Worm (Caenorhabditis elegans) whole organism, young adult: ENCODE results near the gene lelo-2.

Experiments used
- C06A6.2 ChIP-seq: fragments of 200-800 bp; sonication (Bioruptor generic); conservative IDR thresholded peaks from 2 replicates; pipeline ENCODE4 v1.3.6; 2022; ENCODE audit warnings: missing genetic modification characterization, missing compliant biosample characterization
- D2030.7 ChIP-seq: fragments of 200-800 bp; sonication (Bioruptor generic); IDR thresholded peaks from 2 replicates; pipeline ENCODE4 v1.3.6; 2022; ENCODE audit warnings: missing genetic modification reagents, missing genetic modification characterization, missing compliant biosample characterization
- F33H1.4 ChIP-seq: fragments of 200-800 bp; sonication (Bioruptor generic); IDR thresholded peaks from 2 replicates; pipeline ENCODE4 v1.3.6; 2022; ENCODE audit warnings: missing genetic modification reagents, missing genetic modification characterization, missing compliant biosample characterization
- F49E8.2 ChIP-seq: sonication (generic microtip); optimal IDR thresholded peaks from 3 replicates; lab custom pipeline; 2017; ENCODE audit warnings: missing genetic modification characterization, mild to moderate bottlenecking, missing compliant biosample characterization, antibody characterized with exemption, moderate library complexity; ENCODE audit not compliant: insufficient read depth
- akir-1 ChIP-seq: fragments of 200-800 bp; sonication (Bioruptor generic); optimal IDR thresholded peaks from 2 replicates; lab custom pipeline; 2018; ENCODE audit warnings: mild to moderate bottlenecking, missing genetic modification characterization, moderate library complexity, missing compliant biosample characterization
- atf-7 ChIP-seq: sonication (generic microtip); optimal IDR thresholded peaks from 2 replicates; lab custom pipeline; 2017; ENCODE audit warnings: mild to moderate bottlenecking, missing genetic modification characterization, missing compliant biosample characterization
- attf-3 ChIP-seq: fragments of 200-800 bp; sonication (Bioruptor generic); conservative IDR thresholded peaks from 2 replicates; pipeline ENCODE4 v1.3.6; 2022; ENCODE audit warnings: missing genetic modification reagents, missing genetic modification characterization, missing compliant biosample characterization
- ccch-3 ChIP-seq: fragments of 200-800 bp; sonication (Bioruptor generic); optimal IDR thresholded peaks from 2 replicates; lab custom pipeline; 2018; ENCODE audit warnings: mild to moderate bottlenecking, missing genetic modification characterization, missing compliant biosample characterization
- cebp-1 ChIP-seq, 2 experiments: fragments of 200-800 bp in 1 of 2; sonication (Bioruptor generic) in 1 of 2; sonication (generic microtip) in 1 of 2; IDR thresholded peaks in 1 of 2; optimal IDR thresholded peaks in 1 of 2; 2 replicates each; pipeline versions ENCODE4 v1.3.6 to Lab custom; 2017 to 2022; ENCODE audit warnings: missing compliant biosample characterization in 2 of 2, missing genetic modification characterization in 2 of 2, mild to moderate bottlenecking in 1 of 2, missing genetic modification reagents in 1 of 2, moderate library complexity in 1 of 2
- ceh-100 ChIP-seq: fragments of 200-800 bp; sonication (Bioruptor generic); IDR thresholded peaks from 2 replicates; pipeline ENCODE4 v1.3.6; 2022; ENCODE audit warnings: missing genetic modification reagents, missing genetic modification characterization, missing compliant biosample characterization
- ceh-27 ChIP-seq: fragments of 200-800 bp; sonication (Bioruptor generic); optimal IDR thresholded peaks from 2 replicates; lab custom pipeline; 2018; ENCODE audit warnings: mild to moderate bottlenecking, missing genetic modification characterization, moderate library complexity, missing compliant biosample characterization
- ceh-58 ChIP-seq: fragments of 200-800 bp; sonication (Bioruptor generic); IDR thresholded peaks from 2 replicates; pipeline ENCODE4 v1.3.6; 2022; ENCODE audit warnings: missing genetic modification characterization, missing compliant biosample characterization
- ceh-91 ChIP-seq: fragments of 200-800 bp; sonication (Bioruptor generic); IDR thresholded peaks from 2 replicates; pipeline ENCODE4 v1.3.6; 2022; ENCODE audit warnings: missing genetic modification reagents, missing genetic modification characterization, missing compliant biosample characterization
- efl-1 ChIP-seq: fragments of 150-350 bp; optimal IDR thresholded peaks from 2 replicates; lab custom pipeline; 2014; ENCODE audit warnings: missing biosample characterization, missing genetic modification reagents, missing genetic modification characterization
- egrh-3 ChIP-seq: fragments of 200-800 bp; sonication (Bioruptor generic); IDR thresholded peaks from 2 replicates; pipeline ENCODE4 v1.3.6; 2022; ENCODE audit warnings: missing genetic modification reagents, missing genetic modification characterization, missing compliant biosample characterization
- ets-4 ChIP-seq: fragments of 200-800 bp; sonication (Bioruptor generic); optimal IDR thresholded peaks from 2 replicates; lab custom pipeline; 2018; ENCODE audit warnings: mild to moderate bottlenecking, missing genetic modification characterization, missing compliant biosample characterization
- fkh-3 ChIP-seq: sonication (generic microtip); optimal IDR thresholded peaks from 2 replicates; lab custom pipeline; 2016; ENCODE audit warnings: mild to moderate bottlenecking, missing genetic modification characterization, missing compliant biosample characterization
- hlh-26 ChIP-seq: fragments of 200-800 bp; sonication (Bioruptor generic); conservative IDR thresholded peaks from 2 replicates; pipeline ENCODE4 v1.3.6; 2022; ENCODE audit warnings: missing genetic modification reagents, missing genetic modification characterization, missing compliant biosample characterization
- hmg-1.2 ChIP-seq: fragments of 200-800 bp; sonication (Bioruptor generic); IDR thresholded peaks from 2 replicates; pipeline ENCODE4 v1.3.6; 2022; ENCODE audit warnings: missing genetic modification reagents, missing genetic modification characterization, missing compliant biosample characterization
- hmg-20 ChIP-seq: fragments of 200-800 bp; sonication (Bioruptor generic); IDR thresholded peaks from 2 replicates; pipeline ENCODE4 v1.3.6; 2022; ENCODE audit warnings: missing genetic modification reagents, missing genetic modification characterization, missing compliant biosample characterization
- let-607 ChIP-seq, 2 experiments: fragments of 200-800 bp in 1 of 2; sonication (Bioruptor generic) in 1 of 2; sonication (generic microtip) in 1 of 2; optimal IDR thresholded peaks; 2 replicates each; lab custom pipeline; 2016 to 2018; ENCODE audit warnings: mild to moderate bottlenecking in 2 of 2, missing compliant biosample characterization in 2 of 2, missing genetic modification characterization in 2 of 2, moderate library complexity in 2 of 2, missing genotype in 1 of 2
- lin-26 ChIP-seq: fragments of 200-800 bp; sonication (Bioruptor generic); IDR thresholded peaks from 2 replicates; pipeline ENCODE4 v1.3.6; 2022; ENCODE audit warnings: missing genetic modification reagents, missing genetic modification characterization, missing compliant biosample characterization
- lin-54 ChIP-seq: fragments of 200-800 bp; sonication (Bioruptor generic); optimal IDR thresholded peaks from 2 replicates; lab custom pipeline; 2018; ENCODE audit warnings: mild to moderate bottlenecking, missing genetic modification characterization, missing compliant biosample characterization
- lsl-1 ChIP-seq: fragments of 200-800 bp; sonication (Bioruptor generic); optimal IDR thresholded peaks from 2 replicates; lab custom pipeline; 2018; ENCODE audit warnings: mild to moderate bottlenecking, missing genetic modification characterization, moderate library complexity, missing compliant biosample characterization
- madf-10 ChIP-seq: sonication (generic microtip); optimal IDR thresholded peaks from 2 replicates; lab custom pipeline; 2016; ENCODE audit warnings: mild to moderate bottlenecking, missing genetic modification characterization, missing compliant biosample characterization
- madf-6 ChIP-seq: fragments of 200-800 bp; sonication (Bioruptor generic); IDR thresholded peaks from 2 replicates; pipeline ENCODE4 v1.3.6; 2022; ENCODE audit warnings: missing genetic modification reagents, missing genetic modification characterization, missing compliant biosample characterization
- madf-8 ChIP-seq: fragments of 200-800 bp; sonication (Bioruptor generic); conservative IDR thresholded peaks from 2 replicates; pipeline ENCODE4 v1.3.6; 2022; ENCODE audit warnings: missing genetic modification reagents, missing genetic modification characterization, missing compliant biosample characterization
- mcd-1 ChIP-seq: fragments of 200-800 bp; sonication (Bioruptor generic); IDR thresholded peaks from 2 replicates; pipeline ENCODE4 v1.3.6; 2022; ENCODE audit warnings: missing genetic modification reagents, missing genetic modification characterization, missing compliant biosample characterization
- nfya-1 ChIP-seq: sonication (generic microtip); optimal IDR thresholded peaks from 2 replicates; lab custom pipeline; 2017; ENCODE audit warnings: antibody characterized with exemption, missing compliant biosample characterization, missing genetic modification characterization, borderline replicate concordance; ENCODE audit not compliant: insufficient read depth
- nfyb-1 ChIP-seq: fragments of 200-800 bp; sonication (Bioruptor generic); IDR thresholded peaks from 2 replicates; pipeline ENCODE4 v1.3.6; 2022; ENCODE audit warnings: missing genetic modification reagents, missing genetic modification characterization, missing compliant biosample characterization
- pha-4 ChIP-seq: fragments of 150-350 bp; sonication (generic microtip); optimal IDR thresholded peaks from 2 replicates; lab custom pipeline; 2014; ENCODE audit warnings: missing biosample characterization, missing genetic modification reagents, missing genetic modification characterization
- rcor-1 ChIP-seq: fragments of 200-800 bp; sonication (Bioruptor generic); IDR thresholded peaks from 2 replicates; pipeline ENCODE4 v1.3.6; 2022; ENCODE audit warnings: missing genetic modification reagents, missing genetic modification characterization, missing compliant biosample characterization
- repo-1 ChIP-seq: sonication (generic microtip); optimal IDR thresholded peaks from 2 replicates; lab custom pipeline; 2017; ENCODE audit warnings: mild to moderate bottlenecking, missing genetic modification characterization, missing compliant biosample characterization
- snpc-1.3 ChIP-seq: sonication (generic microtip); optimal IDR thresholded peaks from 2 replicates; lab custom pipeline; 2017; ENCODE audit warnings: missing genetic modification characterization, mild to moderate bottlenecking, missing compliant biosample characterization, antibody characterized with exemption, moderate library complexity, missing genotype, missing genetic modification reagents; ENCODE audit not compliant: insufficient read depth
- tlf-1 ChIP-seq: fragments of 200-800 bp; sonication (Bioruptor generic); optimal IDR thresholded peaks from 2 replicates; lab custom pipeline; 2018; ENCODE audit warnings: mild to moderate bottlenecking, missing genetic modification characterization, missing compliant biosample characterization
- unc-62 ChIP-seq: fragments of 150-350 bp; optimal IDR thresholded peaks from 2 replicates; lab custom pipeline; 2014; ENCODE audit warnings: missing biosample characterization, missing genetic modification reagents, missing genetic modification characterization
- ztf-28 ChIP-seq: fragments of 200-800 bp; sonication (Bioruptor generic); IDR thresholded peaks from 2 replicates; pipeline ENCODE4 v1.3.6; 2022; ENCODE audit warnings: missing genetic modification reagents, missing genetic modification characterization, missing compliant biosample characterization

lelo-2 gene

ce11 chrIII:1439609-1440008 lies 12.6 kb upstream of the lelo-2 start (continued):
- TF ChIP-seq let-607 (tag; optimal IDR thresholded peaks at IDR 0.05; lab: Kevin White, UChicago) (no peak), nfyb-1 (GFP tag; lab: Robert Waterston, UW) (no peak), F33H1.4 (no peak), tlf-1 (no peak), lin-26 (GFP tag; lab: Robert Waterston, UW) (no peak), ceh-27 (GFP tag; lab: Kevin White, UChicago) (no peak), mcd-1 (GFP tag; lab: Robert Waterston, UW) (0 out of 2 replicates have a peak, but pooled peaks have one; percentile 15), rcor-1 (GFP tag; lab: Robert Waterston, UW) (no peak)

DNA sequence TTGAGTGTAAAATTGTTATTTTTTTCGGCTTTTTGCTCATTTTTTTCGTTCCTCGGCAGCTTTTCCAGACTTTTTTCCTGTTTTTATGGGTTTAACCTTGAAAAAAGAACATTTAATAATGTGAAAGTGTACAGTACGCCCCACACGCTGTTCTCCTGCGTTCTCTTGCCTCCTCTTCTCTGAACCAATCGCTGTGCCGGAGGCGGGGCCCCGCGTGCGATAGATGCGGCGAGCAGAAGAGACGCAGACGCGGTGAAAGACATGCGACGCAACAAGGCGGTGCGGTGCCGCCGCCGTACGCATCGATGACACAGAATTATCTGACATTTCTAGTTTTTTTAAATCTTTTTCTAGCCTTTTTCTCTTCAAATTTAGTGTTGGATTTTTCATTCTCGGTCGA lies 9.7 kb upstream of the lelo-2 start:
- peak; percentile 93 for TF ChIP-seq hmg-1.2 (GFP tag; lab: Robert Waterston, UW)
- TF ChIP-seq attf-3 (GFP tag; lab: Robert Waterston, UW): no peak
- TF ChIP-seq nfyb-1 (GFP tag; lab: Robert Waterston, UW): peak; percentile 88
- peak; percentile 61; the same call in 1 of the 2 replicates for TF ChIP-seq egrh-3
- TF ChIP-seq mcd-1 (GFP tag; lab: Robert Waterston, UW): peak; percentile 42; the same call in 1 of the 2 replicates

- no peak for TF ChIP-seq pha-4 (tag; lab: Kevin White, UChicago)
- TF ChIP-seq hmg-1.2 (GFP tag; lab: Robert Waterston, UW): peak; percentile 94
These were observed 3.0 kb upstream of the lelo-2 start for ce11 chrIII:1429920-1430437.

ce11 chrIII:1429275-1429674 lies 2.2 kb upstream of the lelo-2 start:
- peak; percentile 9 for TF ChIP-seq lsl-1 (GFP tag; lab: Kevin White, UChicago)
- no peak for TF ChIP-seq C06A6.2 (GFP tag; lab: Robert Waterston, UW)
- no peak for TF ChIP-seq snpc-1.3
- TF ChIP-seq repo-1: no peak
- TF ChIP-seq ceh-58 (GFP tag; lab: Robert Waterston, UW): no peak
- TF ChIP-seq efl-1 (GFP tag; lab: Kevin White, UChicago): peak; percentile 45
- TF ChIP-seq madf-8 (GFP tag; lab: Robert Waterston, UW): no peak
- peak; percentile 82 for TF ChIP-seq lin-54
- TF ChIP-seq mcd-1 (GFP tag; lab: Robert Waterston, UW): peak; percentile 81

- TF ChIP-seq atf-7 (tag; lab: Kevin White, UChicago) (no peak), lin-54 (peak; percentile 72), lin-26 (GFP tag; lab: Robert Waterston, UW) (no peak), efl-1 (GFP tag; lab: Kevin White, UChicago) (peak; percentile 14), F49E8.2 (tag; lab: Kevin White, UChicago) (no peak), hmg-20 (GFP tag; lab: Robert Waterston, UW) (no peak), mcd-1 (GFP tag; lab: Robert Waterston, UW) (peak; percentile 61), D2030.7 (0 out of 2 replicates have a peak, but pooled peaks have one; percentile 19)
These were observed 1.4 kb upstream of the lelo-2 start for ce11 chrIII:1428448-1428847.

- TF ChIP-seq unc-62 (GFP tag; lab: Kevin White, UChicago) (no peak), ccch-3 (no peak), ceh-100 (GFP tag; lab: Robert Waterston, UW) (peak; percentile 52; the same call in 1 of the 2 replicates), nfya-1 (tag; lab: Kevin White, UChicago) (no peak), C06A6.2 (GFP tag; lab: Robert Waterston, UW) (no peak), ztf-28 (GFP tag; lab: Robert Waterston, UW) (0 out of 2 replicates have a peak, but pooled peaks have one; percentile 57), hlh-26 (GFP tag; lab: Robert Waterston, UW) (no peak), madf-10 (tag; lab: Kevin White, UChicago) (peak; percentile 54), ets-4 (no peak), fkh-3 (tag; lab: Kevin White, UChicago) (no peak), ceh-91 (GFP tag; lab: Robert Waterston, UW) (0 out of 2 replicates have a peak, but pooled peaks have one; percentile 10), lin-54 (peak; percentile 78), cebp-1 (GFP tag; IDR thresholded peaks at IDR 0.05; lab: Robert Waterston, UW) (peak; percentile 39; the same call in 1 of the 2 replicates), cebp-1 (tag; optimal IDR thresholded peaks at IDR 0.05; lab: Kevin White, UChicago) (peak; percentile 74), madf-6 (GFP tag; lab: Robert Waterston, UW) (peak; percentile 64; the same call in 1 of the 2 replicates), akir-1 (GFP tag; lab: Kevin White, UChicago) (no peak)
These were observed 2.7 kb downstream of the lelo-2 start for ce11 chrIII:1424305-1424704.
